Fruit fly (Drosophila melanogaster) whole organism, embryonic: ENCODE data around the gene CG17906.
A peak's percentile ranks its signal among the peaks of the same experiment; 100 is the strongest.

Experiments used
- Abd-B ChIP-seq: fragments of 200-800 bp; sonication (Bioruptor generic); optimal IDR thresholded peaks from 2 replicates; lab custom pipeline; 2018; ENCODE audit warnings: missing biosample characterization, mild to moderate bottlenecking, missing genetic modification characterization, moderate library complexity
- Antp ChIP-seq: fragments of 200-800 bp; sonication (Bioruptor generic); optimal IDR thresholded peaks from 3 replicates; lab custom pipeline; 2016; ENCODE audit warnings: missing biosample characterization, missing genetic modification characterization
- Atf3 ChIP-seq: fragments of 200-800 bp; sonication (Bioruptor generic); optimal IDR thresholded peaks from 3 replicates; lab custom pipeline; 2016; ENCODE audit warnings: missing biosample characterization, missing genetic modification characterization
- Atf6 ChIP-seq: fragments of 200-800 bp; sonication (Bioruptor generic); IDR thresholded peaks from 2 replicates; pipeline ENCODE4 v1.3.6; 2022; ENCODE audit warnings: missing biosample characterization, missing genetic modification characterization
- CG10209 ChIP-seq: fragments of 200-800 bp; sonication (Bioruptor generic); optimal IDR thresholded peaks from 3 replicates; lab custom pipeline; 2017; ENCODE audit warnings: missing biosample characterization, mild to moderate bottlenecking, missing genetic modification characterization, missing genetic modification reagents
- CG10565 ChIP-seq: fragments of 200-800 bp; sonication (Bioruptor generic); optimal IDR thresholded peaks from 3 replicates; lab custom pipeline; 2016; ENCODE audit warnings: missing biosample characterization, mild to moderate bottlenecking, missing genetic modification characterization
- CG11398 ChIP-seq: fragments of 200-800 bp; sonication (Bioruptor generic); optimal IDR thresholded peaks from 2 replicates; lab custom pipeline; 2016; ENCODE audit warnings: missing biosample characterization, missing genetic modification characterization
- CG12104 ChIP-seq: fragments of 200-800 bp; sonication (Bioruptor generic); optimal IDR thresholded peaks from 3 replicates; lab custom pipeline; 2016; ENCODE audit warnings: missing biosample characterization, missing genetic modification characterization
- CG1233 ChIP-seq: fragments of 200-800 bp; sonication (Bioruptor generic); optimal IDR thresholded peaks from 4 replicates; lab custom pipeline; 2018; ENCODE audit warnings: missing biosample characterization, mild to moderate bottlenecking, missing genetic modification characterization
- CG12942 ChIP-seq: fragments of 200-800 bp; sonication (Bioruptor generic); optimal IDR thresholded peaks from 3 replicates; lab custom pipeline; 2016; ENCODE audit warnings: missing biosample characterization, missing genetic modification characterization
- CG1602 ChIP-seq: fragments of 200-800 bp; sonication (Bioruptor generic); optimal IDR thresholded peaks from 3 replicates; lab custom pipeline; 2016; ENCODE audit warnings: missing biosample characterization, missing genetic modification characterization
- CG17328 ChIP-seq: fragments of 200-800 bp; sonication (Bioruptor generic); IDR thresholded peaks from 2 replicates; pipeline ENCODE4 v1.3.6; 2022; ENCODE audit warnings: missing biosample characterization, missing genetic modification characterization
- CG18476 ChIP-seq: fragments of 200-800 bp; sonication (Bioruptor generic); optimal IDR thresholded peaks from 2 replicates; lab custom pipeline; 2016; ENCODE audit warnings: missing biosample characterization, mild to moderate bottlenecking, missing genetic modification characterization
- CG18619 ChIP-seq: fragments of 200-800 bp; sonication (Bioruptor generic); optimal IDR thresholded peaks from 3 replicates; lab custom pipeline; 2017; ENCODE audit warnings: missing biosample characterization, mild to moderate bottlenecking, missing genetic modification characterization
- CG2116 ChIP-seq: fragments of 200-800 bp; sonication (Bioruptor generic); optimal IDR thresholded peaks from 3 replicates; lab custom pipeline; 2018; ENCODE audit warnings: missing biosample characterization, mild to moderate bottlenecking, missing genetic modification characterization
- CG2712 ChIP-seq: fragments of 200-800 bp; optimal IDR thresholded peaks from 3 replicates; lab custom pipeline; 2019; ENCODE audit warnings: missing biosample characterization, mild to moderate bottlenecking, missing genetic modification characterization, moderate library complexity
- CG6254 ChIP-seq: fragments of 200-800 bp; sonication (Bioruptor generic); optimal IDR thresholded peaks from 3 replicates; lab custom pipeline; 2017; ENCODE audit warnings: mild to moderate bottlenecking, missing biosample characterization, missing genetic modification reagents, missing genetic modification characterization
- CG6813 ChIP-seq: fragments of 200-800 bp; sonication (Bioruptor generic); optimal IDR thresholded peaks from 2 replicates; lab custom pipeline; 2017; ENCODE audit warnings: missing biosample characterization, missing genetic modification characterization, mild to moderate bottlenecking, moderate library complexity, missing genetic modification reagents
- CG7357 ChIP-seq: fragments of 200-800 bp; sonication (Bioruptor generic); IDR thresholded peaks from 3 replicates; pipeline ENCODE4 v1.3.6; 2022; ENCODE audit warnings: missing biosample characterization, missing genetic modification characterization
- CG7786 ChIP-seq: fragments of 200-800 bp; sonication (Bioruptor generic); optimal IDR thresholded peaks from 2 replicates; lab custom pipeline; 2016; ENCODE audit warnings: missing biosample characterization, missing genetic modification characterization
- Dek ChIP-seq: fragments of 200-800 bp; sonication (Bioruptor generic); optimal IDR thresholded peaks from 3 replicates; lab custom pipeline; 2019; ENCODE audit warnings: missing biosample characterization, mild to moderate bottlenecking, missing genetic modification characterization, moderate library complexity
- Dfd ChIP-seq, 2 experiments: fragments of >200 bp; optimal IDR thresholded peaks; 2 replicates each; lab custom pipeline; 2017; ENCODE audit warnings: missing biosample characterization in 2 of 2, missing genetic modification characterization in 2 of 2
- Dip3 ChIP-seq: fragments of 200-800 bp; sonication (Bioruptor generic); optimal IDR thresholded peaks from 3 replicates; lab custom pipeline; 2016; ENCODE audit warnings: missing biosample characterization, missing genetic modification characterization
- H2.0 ChIP-seq: fragments of 200-800 bp; sonication (Bioruptor generic); IDR thresholded peaks from 2 replicates; pipeline ENCODE4 v1.3.6; 2022; ENCODE audit warnings: missing biosample characterization, missing genetic modification characterization
- HLH3B ChIP-seq: fragments of 200-800 bp; sonication (Bioruptor generic); IDR thresholded peaks from 2 replicates; pipeline ENCODE4 v1.3.6; 2022; ENCODE audit warnings: missing biosample characterization, missing genetic modification characterization
- HLH54F ChIP-seq: fragments of 200-800 bp; sonication (Bioruptor generic); optimal IDR thresholded peaks from 3 replicates; lab custom pipeline; 2016; ENCODE audit warnings: missing biosample characterization, missing genetic modification characterization
- Hey ChIP-seq: fragments of 200-800 bp; sonication (Bioruptor generic); optimal IDR thresholded peaks from 3 replicates; lab custom pipeline; 2018; ENCODE audit warnings: missing biosample characterization, mild to moderate bottlenecking, missing genetic modification characterization
- Hr39 ChIP-seq: fragments of >200 bp; optimal IDR thresholded peaks from 2 replicates; lab custom pipeline; 2017
- Kr ChIP-seq: fragments of 200-800 bp; sonication (Bioruptor generic); optimal IDR thresholded peaks from 2 replicates; lab custom pipeline; 2017; ENCODE audit warnings: missing biosample characterization, mild to moderate bottlenecking, missing genetic modification characterization
- Lhr ChIP-seq: fragments of 200-800 bp; sonication (Bioruptor generic); optimal IDR thresholded peaks from 3 replicates; lab custom pipeline; 2017; ENCODE audit warnings: mild to moderate bottlenecking, missing biosample characterization, missing genetic modification reagents, missing genetic modification characterization
- MBD-R2 ChIP-seq: fragments of 200-800 bp; sonication (Bioruptor generic); IDR thresholded peaks from 2 replicates; pipeline ENCODE4 v1.3.6; 2022; ENCODE audit warnings: missing biosample characterization, missing genetic modification characterization
- Mes4 ChIP-seq: fragments of 200-800 bp; sonication (Bioruptor generic); optimal IDR thresholded peaks from 2 replicates; lab custom pipeline; 2016; ENCODE audit warnings: missing biosample characterization, missing genetic modification characterization
- NC2α ChIP-seq: fragments of 200-800 bp; sonication (Bioruptor generic); optimal IDR thresholded peaks from 2 replicates; lab custom pipeline; 2016; ENCODE audit warnings: missing biosample characterization, missing genetic modification characterization
- Ptx1 ChIP-seq: fragments of 200-800 bp; sonication (Bioruptor generic); IDR thresholded peaks from 2 replicates; pipeline ENCODE4 v1.3.6; 2022; ENCODE audit warnings: missing biosample characterization, missing genetic modification characterization
- Ssrp ChIP-seq: fragments of 200-800 bp; sonication (Bioruptor generic); optimal IDR thresholded peaks from 2 replicates; lab custom pipeline; 2018; ENCODE audit warnings: missing biosample characterization, mild to moderate bottlenecking, missing genetic modification characterization, moderate library complexity
- Taf1 ChIP-seq: fragments of 200-800 bp; sonication (Bioruptor generic); IDR thresholded peaks from 2 replicates; pipeline ENCODE4 v1.3.6; 2022; ENCODE audit warnings: missing biosample characterization, missing genetic modification characterization
- Trl ChIP-seq, 3 experiments: fragments of >200 bp in 2 of 3; fragments of 200-800 bp in 1 of 3; sonication (Bioruptor generic) in 1 of 3; optimal IDR thresholded peaks; 2 replicates in 1 of 3; 3 replicates in 2 of 3; lab custom pipeline; 2016 to 2017; ENCODE audit warnings: missing biosample characterization in 1 of 3, missing genetic modification characterization in 1 of 3
- amos ChIP-seq: fragments of 200-800 bp; sonication (Bioruptor generic); IDR thresholded peaks from 2 replicates; pipeline ENCODE4 v1.3.6; 2022; ENCODE audit warnings: missing biosample characterization, missing genetic modification characterization; ENCODE audit not compliant: partially characterized antibody
- bsh ChIP-seq, 2 experiments: fragments of 200-800 bp; sonication (Bioruptor generic); optimal IDR thresholded peaks; 2 replicates each; lab custom pipeline; 2017 to 2018; ENCODE audit warnings: mild to moderate bottlenecking in 2 of 2, missing biosample characterization in 2 of 2, missing genetic modification characterization in 2 of 2, moderate library complexity in 1 of 2
- crc ChIP-seq: fragments of 200-800 bp; sonication (Bioruptor generic); optimal IDR thresholded peaks from 2 replicates; lab custom pipeline; 2016; ENCODE audit warnings: missing biosample characterization, missing genetic modification characterization
- ftz-f1 ChIP-seq: fragments of 200-800 bp; sonication (Bioruptor generic); optimal IDR thresholded peaks from 2 replicates; lab custom pipeline; 2016; ENCODE audit warnings: missing biosample characterization, missing genetic modification characterization
- gro ChIP-seq: fragments of 200-800 bp; sonication (Bioruptor generic); optimal IDR thresholded peaks from 2 replicates; lab custom pipeline; 2016; ENCODE audit warnings: missing biosample characterization, missing genetic modification characterization
- nerfin-1 ChIP-seq: fragments of 200-800 bp; sonication (Bioruptor generic); optimal IDR thresholded peaks from 3 replicates; lab custom pipeline; 2019; ENCODE audit warnings: missing biosample characterization, mild to moderate bottlenecking, missing genetic modification characterization, moderate library complexity
- oc ChIP-seq: fragments of 200-800 bp; sonication (Bioruptor generic); optimal IDR thresholded peaks from 2 replicates; lab custom pipeline; 2018; ENCODE audit warnings: missing biosample characterization, mild to moderate bottlenecking, missing genetic modification characterization, moderate library complexity
- psq ChIP-seq: fragments of 200-800 bp; sonication (Bioruptor generic); optimal IDR thresholded peaks from 2 replicates; lab custom pipeline; 2017; ENCODE audit warnings: missing biosample characterization, missing genetic modification characterization
- ssp ChIP-seq: fragments of 200-800 bp; sonication (Bioruptor generic); IDR thresholded peaks from 2 replicates; pipeline ENCODE4 v1.3.6; 2022; ENCODE audit warnings: missing biosample characterization, missing genetic modification characterization
- trem ChIP-seq: fragments of 200-800 bp; optimal IDR thresholded peaks from 3 replicates; lab custom pipeline; 2019; ENCODE audit warnings: missing biosample characterization, mild to moderate bottlenecking, missing genetic modification characterization, moderate library complexity
- tup ChIP-seq: fragments of 200-800 bp; sonication (Bioruptor generic); optimal IDR thresholded peaks from 2 replicates; lab custom pipeline; 2016; ENCODE audit warnings: missing biosample characterization, mild to moderate bottlenecking, missing genetic modification characterization, moderate library complexity
- vfl ChIP-seq: fragments of 200-800 bp; sonication (Bioruptor generic); optimal IDR thresholded peaks from 2 replicates; lab custom pipeline; 2016; ENCODE audit warnings: missing biosample characterization, missing genetic modification characterization

Gene CG17906

dm6 chr2L:8982584-8983302 lies 11.4 kb upstream of the CG17906 start (continued):
- TF ChIP-seq CG6813 (GFP tag; lab: Kevin White, UChicago) = peak; percentile 38
- TF ChIP-seq Atf6 (GFP tag; lab: Robert Waterston, UW) = peak; percentile 57; the same call in 1 of the 2 replicates
- TF ChIP-seq CG12942 (GFP tag; lab: Kevin White, UChicago) = peak; percentile 6
- TF ChIP-seq CG10565 (GFP tag; lab: Kevin White, UChicago) = no peak
- TF ChIP-seq CG18476 (GFP tag; lab: Kevin White, UChicago) = no peak
- TF ChIP-seq oc (tag; lab: Kevin White, UChicago) = no peak
- TF ChIP-seq Hey (tag; lab: Kevin White, UChicago) = no peak
- no peak for TF ChIP-seq ssp (GFP tag; lab: Robert Waterston, UW)
- no peak for TF ChIP-seq CG1233 (GFP tag; lab: Kevin White, UChicago)
- peak; percentile 12 for TF ChIP-seq HLH54F (GFP tag; lab: Kevin White, UChicago)
- TF ChIP-seq Kr (GFP tag; lab: Kevin White, UChicago) = no peak
- TF ChIP-seq vfl (GFP tag; lab: Kevin White, UChicago) = no peak
- TF ChIP-seq Dfd (GFP tag; optimal IDR thresholded peaks at IDR 0.05; lab: Kevin White, UChicago) = no peak
- TF ChIP-seq CG10209 (GFP tag; lab: Kevin White, UChicago) = peak; percentile 59
- TF ChIP-seq CG6254 = no peak
- TF ChIP-seq CG7786 = peak; percentile 11
- TF ChIP-seq Antp (GFP tag; lab: Kevin White, UChicago) = peak; percentile 22
- TF ChIP-seq tup (GFP tag; lab: Kevin White, UChicago) = no peak
- no peak for TF ChIP-seq psq (GFP tag; lab: Kevin White, UChicago)
- TF ChIP-seq bsh (GFP tag; optimal IDR thresholded peaks at IDR 0.05; lab: Kevin White, UChicago) = peak in 1 of 2 experiments; percentile 23
- peak; percentile 24 for TF ChIP-seq nerfin-1 (tag; lab: Kevin White, UChicago)
- no peak for TF ChIP-seq crc (GFP tag; lab: Kevin White, UChicago)
- TF ChIP-seq trem (tag; lab: Kevin White, UChicago) = no peak
- peak; percentile 54; the same call in 1 of the 2 replicates for TF ChIP-seq HLH3B (GFP tag; lab: Robert Waterston, UW)
- peak; percentile 11 for TF ChIP-seq CG12104 (GFP tag; lab: Kevin White, UChicago)
- TF ChIP-seq Taf1 = no peak
- peak; percentile 42; the same call in 1 of the 3 replicates for TF ChIP-seq CG7357
- TF ChIP-seq Abd-B = peak; percentile 28
- TF ChIP-seq CG17328 (GFP tag; lab: Robert Waterston, UW) = peak; percentile 52
- TF ChIP-seq Ssrp = no peak
- peak; percentile 15; the same call in 1 of the 2 replicates for TF ChIP-seq H2.0
- TF ChIP-seq Dip3 (GFP tag; lab: Kevin White, UChicago) = no peak
- TF ChIP-seq CG2712 (tag; lab: Kevin White, UChicago) = peak; percentile 9
- TF ChIP-seq Mes4 (GFP tag; lab: Kevin White, UChicago) = no peak
- no peak for TF ChIP-seq CG2116 (GFP tag; lab: Kevin White, UChicago)
- TF ChIP-seq amos (GFP tag; lab: Robert Waterston, UW) = no peak
- peak; percentile 10 for TF ChIP-seq CG18619 (GFP tag; lab: Kevin White, UChicago)
- peak; percentile 28 for TF ChIP-seq CG1602 (GFP tag; lab: Kevin White, UChicago)
- TF ChIP-seq Lhr = no peak
- no peak for TF ChIP-seq CG11398 (GFP tag; lab: Kevin White, UChicago)
- TF ChIP-seq Hr39 = no peak
- TF ChIP-seq Trl (optimal IDR thresholded peaks at IDR 0.05; lab: Kevin White, UChicago) = no peak
- TF ChIP-seq Trl (GFP tag; optimal IDR thresholded peaks at IDR 0.05; lab: Kevin White, UChicago) = peak; percentile 44
- peak; percentile 58 for TF ChIP-seq Dek (tag; lab: Kevin White, UChicago)
- peak; percentile 62 for TF ChIP-seq Ptx1 (GFP tag; lab: Robert Waterston, UW)
- TF ChIP-seq MBD-R2 (GFP tag; lab: Robert Waterston, UW) = no peak
- no peak for TF ChIP-seq NC2α (GFP tag; lab: Kevin White, UChicago)
- peak; percentile 62 for TF ChIP-seq gro (GFP tag; lab: Kevin White, UChicago)
- peak; percentile 34 for TF ChIP-seq Atf3 (GFP tag; lab: Kevin White, UChicago)
- no peak for TF ChIP-seq ftz-f1 (GFP tag; lab: Kevin White, UChicago)
